In the genomic region with DNA sequence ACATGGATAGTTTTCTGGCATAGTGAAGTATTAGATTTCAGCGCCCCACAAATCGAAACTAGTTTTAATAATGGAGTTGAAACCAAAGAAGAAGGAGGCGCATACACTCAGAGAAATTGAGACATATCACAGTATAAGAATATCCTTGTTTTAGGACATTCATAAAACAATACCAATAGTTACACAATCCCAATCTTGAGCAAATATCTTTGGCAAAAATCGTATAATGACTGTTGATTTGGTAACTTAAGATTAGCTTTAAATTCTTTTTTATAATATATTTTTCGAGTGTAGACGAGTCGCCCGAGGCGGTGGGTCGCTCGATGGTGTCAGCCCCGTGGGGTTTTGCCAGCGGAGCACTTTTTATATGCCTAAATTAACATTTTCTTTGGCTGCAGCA, we compare ENCODE assay signal across 2 fruit fly cellular contexts.
TF ChIP-seq lines count a peak whose summit lies in the region.

No protein-coding gene starts in this region.

TF ChIP-seq in whole organism, embryonic, 481 proteins besides CTCF, POLR2A, EP300 and RAD21 (continued from another document):
- TF ChIP-seq CG4282 (GFP tag; optimal IDR thresholded peaks at IDR 0.05; lab: Kevin White, UChicago): no peak

TF ChIP-seq in whole organism, prepupa, 60 proteins besides CTCF, POLR2A, EP300 and RAD21 (continued from another document):
- no peak for TF ChIP-seq CG6854 (GFP tag; optimal IDR thresholded peaks at IDR 0.05; lab: Kevin White, UChicago)
- TF ChIP-seq Met (GFP tag; optimal IDR thresholded peaks at IDR 0.05; lab: Kevin White, UChicago): no peak
- no peak for TF ChIP-seq Hr38 (GFP tag; optimal IDR thresholded peaks at IDR 0.05; lab: Kevin White, UChicago)
- TF ChIP-seq CG16779 (tag; optimal IDR thresholded peaks at IDR 0.05; lab: Kevin White, UChicago): no peak
- no peak for TF ChIP-seq OdsH (GFP tag; optimal IDR thresholded peaks at IDR 0.05; lab: Kevin White, UChicago)
- no peak for TF ChIP-seq CG11294 (GFP tag; IDR thresholded peaks at IDR 0.05; lab: Robert Waterston, UW)
- TF ChIP-seq CG6792 (GFP tag; optimal IDR thresholded peaks at IDR 0.05; lab: Kevin White, UChicago): no peak
- TF ChIP-seq esn (GFP tag; optimal IDR thresholded peaks at IDR 0.05; lab: Kevin White, UChicago): no peak
- no peak for TF ChIP-seq spab (GFP tag; optimal IDR thresholded peaks at IDR 0.05; lab: Kevin White, UChicago)
- peak; percentile 39 for TF ChIP-seq CG6276 (GFP tag; optimal IDR thresholded peaks at IDR 0.05; lab: Kevin White, UChicago)
- no peak for TF ChIP-seq Eip93F (GFP tag; optimal IDR thresholded peaks at IDR 0.05; lab: Kevin White, UChicago)
- peak; percentile 75 for TF ChIP-seq CG32006 (GFP tag; optimal IDR thresholded peaks at IDR 0.05; lab: Kevin White, UChicago)
- TF ChIP-seq CG8319 (GFP tag; optimal IDR thresholded peaks at IDR 0.05; lab: Kevin White, UChicago): no peak
- no peak for TF ChIP-seq fd85E (GFP tag; optimal IDR thresholded peaks at IDR 0.05; lab: Kevin White, UChicago)
- TF ChIP-seq Smox (GFP tag; optimal IDR thresholded peaks at IDR 0.05; lab: Kevin White, UChicago): no peak
- TF ChIP-seq CG10631 (GFP tag; optimal IDR thresholded peaks at IDR 0.05; lab: Kevin White, UChicago): no peak
- peak; percentile 41 for TF ChIP-seq CG4318 (GFP tag; optimal IDR thresholded peaks at IDR 0.05; lab: Kevin White, UChicago)
- no peak for TF ChIP-seq cyc (GFP tag; optimal IDR thresholded peaks at IDR 0.05; lab: Kevin White, UChicago)
- no peak for TF ChIP-seq CG3919 (GFP tag; optimal IDR thresholded peaks at IDR 0.05; lab: Kevin White, UChicago)
- no peak for TF ChIP-seq CG8632 (GFP tag; optimal IDR thresholded peaks at IDR 0.05; lab: Kevin White, UChicago)
- peak; percentile 68 for TF ChIP-seq CG6163 (GFP tag; IDR thresholded peaks at IDR 0.05; lab: Robert Waterston, UW)
- TF ChIP-seq net (GFP tag; optimal IDR thresholded peaks at IDR 0.05; lab: Kevin White, UChicago): peak; percentile 46
- TF ChIP-seq Eip78C (GFP tag; lab: Kevin White, UChicago): peak; percentile 80
- peak; percentile 86 for TF ChIP-seq CG15336 (GFP tag; IDR thresholded peaks at IDR 0.05; lab: Robert Waterston, UW)
- no peak for TF ChIP-seq dac (GFP tag; optimal IDR thresholded peaks at IDR 0.05; lab: Kevin White, UChicago)
TF ChIP-seq in whole organism, prepupa: peak in this region for 12.
